Fruit fly (Drosophila melanogaster): ENCODE measurements around the gene Usp32.

The Usp32 gene

DNA sequence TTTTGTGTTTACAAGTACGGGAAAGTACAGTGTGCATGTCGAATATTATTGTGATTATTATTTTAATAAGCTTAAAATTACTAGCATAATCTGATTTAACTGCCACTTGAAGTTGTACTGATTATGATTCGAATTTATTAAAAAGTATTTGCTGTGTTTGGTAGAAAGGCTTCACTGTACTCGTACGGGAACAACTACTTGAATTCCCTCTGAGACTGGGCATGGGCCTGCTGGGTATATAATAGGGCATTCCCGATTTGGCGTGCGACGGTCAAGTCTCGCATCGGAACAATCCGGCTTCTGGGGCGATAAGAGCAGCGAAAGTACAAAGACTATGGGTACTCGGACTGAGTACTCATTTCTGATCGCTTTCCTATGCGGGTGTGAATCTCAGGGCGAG is 1.2 kb upstream of the Usp32 start (continued):
- TF ChIP-seq CG3919 (GFP tag; optimal IDR thresholded peaks at IDR 0.05) (no peak), Blimp-1 (GFP tag; optimal IDR thresholded peaks at IDR 0.05) (no peak), lz (GFP tag; optimal IDR thresholded peaks at IDR 0.05) (peak; percentile 2), CG6163 (GFP tag; IDR thresholded peaks at IDR 0.05) (no peak), dac (GFP tag; optimal IDR thresholded peaks at IDR 0.05) (no peak), svp (GFP tag) (peak; percentile 73), CG34406 (GFP tag; optimal IDR thresholded peaks at IDR 0.05) (no peak), Sox102F (GFP tag; optimal IDR thresholded peaks at IDR 0.05) (peak; percentile 41), esn (GFP tag; optimal IDR thresholded peaks at IDR 0.05) (peak; percentile 46), acj6 (GFP tag; optimal IDR thresholded peaks at IDR 0.05) (peak; percentile 10), pdm3 (GFP tag; optimal IDR thresholded peaks at IDR 0.05) (peak; percentile 23), Met (GFP tag; optimal IDR thresholded peaks at IDR 0.05) (peak; percentile 36), eg (GFP tag; IDR thresholded peaks at IDR 0.05) (0 out of 3 replicates have a peak, but pooled peaks have one; percentile 32), topi (GFP tag; optimal IDR thresholded peaks at IDR 0.05) (peak; percentile 17), ss (GFP tag; optimal IDR thresholded peaks at IDR 0.05) (peak in 1 of 2 experiments; percentile 31), Lpt (GFP tag; optimal IDR thresholded peaks at IDR 0.05) (no peak), Eip78C (GFP tag) (peak; percentile 87), fkh (GFP tag; optimal IDR thresholded peaks at IDR 0.05) (no peak), Hr38 (GFP tag; optimal IDR thresholded peaks at IDR 0.05) (no peak), CG9139 (GFP tag; optimal IDR thresholded peaks at IDR 0.05) (no peak), CG11902 (GFP tag; optimal IDR thresholded peaks at IDR 0.05) (no peak), fd85E (GFP tag; optimal IDR thresholded peaks at IDR 0.05) (no peak), CG6854 (GFP tag; optimal IDR thresholded peaks at IDR 0.05) (no peak), Eip75B (GFP tag; optimal IDR thresholded peaks at IDR 0.05) (peak; percentile 12)

DNA sequence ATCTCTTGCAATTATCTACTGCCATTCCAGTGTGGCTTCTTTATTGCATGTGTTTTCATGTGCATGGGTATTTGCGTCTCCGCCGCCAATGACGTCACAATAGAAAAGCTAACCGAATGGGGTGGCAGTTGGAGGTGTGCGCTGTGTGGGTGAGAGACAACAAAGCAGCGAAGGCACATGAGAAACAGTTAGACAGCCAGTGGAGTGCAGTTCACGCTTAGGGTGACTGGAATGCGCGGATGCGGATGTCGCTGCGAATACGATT is 660 bp downstream of the Usp32 start:
- TF ChIP-seq CG31627 (GFP tag; optimal IDR thresholded peaks at IDR 0.05): no peak
- TF ChIP-seq CG7368 (GFP tag; optimal IDR thresholded peaks at IDR 0.05): no peak
- TF ChIP-seq fd85E (GFP tag; optimal IDR thresholded peaks at IDR 0.05): no peak
- TF ChIP-seq Eip78C (GFP tag): no peak
- TF ChIP-seq achi (GFP tag; optimal IDR thresholded peaks at IDR 0.05): no peak
- TF ChIP-seq Blimp-1 (GFP tag; optimal IDR thresholded peaks at IDR 0.05): no peak
- no peak for TF ChIP-seq CG6808 (GFP tag; optimal IDR thresholded peaks at IDR 0.05)
- no peak for TF ChIP-seq CG9139 (GFP tag; optimal IDR thresholded peaks at IDR 0.05)
- TF ChIP-seq Smox (GFP tag; optimal IDR thresholded peaks at IDR 0.05): no peak
- TF ChIP-seq Gug (GFP tag; IDR thresholded peaks at IDR 0.05): no peak
- TF ChIP-seq CG11294 (GFP tag; IDR thresholded peaks at IDR 0.05): no peak
- TF ChIP-seq vri (GFP tag; optimal IDR thresholded peaks at IDR 0.05): peak; percentile 1
- no peak for TF ChIP-seq eg (GFP tag; IDR thresholded peaks at IDR 0.05)
- TF ChIP-seq net (GFP tag; optimal IDR thresholded peaks at IDR 0.05): no peak
- TF ChIP-seq Sox14 (GFP tag; optimal IDR thresholded peaks at IDR 0.05): peak; percentile 58
- TF ChIP-seq CG6792 (GFP tag; optimal IDR thresholded peaks at IDR 0.05): no peak

DNA sequence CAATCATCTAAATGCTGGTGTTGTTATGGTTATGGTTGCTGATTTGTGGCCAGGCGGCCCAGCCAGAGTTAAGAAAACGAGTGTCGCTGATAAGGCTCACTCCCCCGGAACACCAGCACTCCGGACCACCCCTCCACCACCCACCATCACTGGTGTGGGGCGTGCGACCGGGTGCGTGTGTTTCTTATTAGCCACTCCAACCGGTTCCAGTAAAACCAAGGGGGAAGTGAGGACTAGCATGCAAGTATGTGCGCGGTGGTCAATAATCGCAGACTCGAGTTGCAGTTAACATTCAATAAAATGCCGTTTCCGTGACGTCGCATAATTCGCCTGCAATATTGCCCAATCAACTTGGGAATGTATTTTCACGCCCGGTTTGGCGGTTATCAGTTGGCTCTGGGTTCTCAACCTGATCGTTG is 1.5 kb downstream of the Usp32 start:
- TF ChIP-seq CG6163 (GFP tag; IDR thresholded peaks at IDR 0.05): 0 out of 3 replicates have a peak, but pooled peaks have one; percentile 39
- peak; percentile 95 for TF ChIP-seq svp (GFP tag)
- TF ChIP-seq vri (GFP tag; optimal IDR thresholded peaks at IDR 0.05): peak; percentile 79
- no peak for TF ChIP-seq dac (GFP tag; optimal IDR thresholded peaks at IDR 0.05)
- no peak for TF ChIP-seq CG11902 (GFP tag; optimal IDR thresholded peaks at IDR 0.05)

DNA sequence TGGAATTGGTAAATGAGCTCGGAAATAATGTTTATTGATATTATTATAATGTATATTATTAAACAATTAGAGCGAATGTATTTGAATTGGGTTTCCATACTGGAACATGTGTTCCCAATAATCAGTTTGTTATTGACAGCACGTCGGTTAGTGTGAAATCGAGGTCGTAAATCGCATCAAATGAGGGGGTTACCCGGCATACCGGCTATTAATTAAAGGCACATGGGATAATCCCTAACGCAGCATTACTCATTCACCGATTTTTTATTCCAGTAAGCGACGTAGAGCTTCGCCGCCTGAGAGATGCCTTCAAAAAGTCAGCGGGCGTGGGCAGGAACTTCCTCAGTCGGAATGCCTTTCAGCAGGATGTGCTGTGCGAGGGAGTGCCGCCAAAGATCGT is 2.5 kb downstream of the Usp32 start:
- TF ChIP-seq CG8632 (GFP tag; optimal IDR thresholded peaks at IDR 0.05): no peak
- TF ChIP-seq CG6854 (GFP tag; optimal IDR thresholded peaks at IDR 0.05): no peak
- TF ChIP-seq CG32006 (GFP tag; optimal IDR thresholded peaks at IDR 0.05): no peak
- no peak for TF ChIP-seq Sox102F (GFP tag; optimal IDR thresholded peaks at IDR 0.05)
- TF ChIP-seq Hr38 (GFP tag; optimal IDR thresholded peaks at IDR 0.05): no peak
- TF ChIP-seq CG10631 (GFP tag; optimal IDR thresholded peaks at IDR 0.05): no peak
- no peak for TF ChIP-seq Sox15 (GFP tag; optimal IDR thresholded peaks at IDR 0.05)
- no peak for TF ChIP-seq Ets96B (tag; optimal IDR thresholded peaks at IDR 0.05)
- no peak for TF ChIP-seq Hr39 (GFP tag; optimal IDR thresholded peaks at IDR 0.05)
- no peak for TF ChIP-seq Sox14 (GFP tag; optimal IDR thresholded peaks at IDR 0.05)
- no peak for TF ChIP-seq Smox (GFP tag; optimal IDR thresholded peaks at IDR 0.05)
- TF ChIP-seq acj6 (GFP tag; optimal IDR thresholded peaks at IDR 0.05): no peak
